Fruit fly (Drosophila melanogaster) whole organism, embryonic: ENCODE measurements around the gene Agpat2.
A peak's percentile ranks its signal among the peaks of the same experiment; 100 is the strongest.

Experiments
- Aef1 ChIP-seq: fragments of 200-800 bp; sonication (Bioruptor generic); IDR thresholded peaks from 3 replicates; pipeline ENCODE4 v1.3.6; 2022; ENCODE audit warnings: missing biosample characterization, missing genetic modification characterization
- CG10147 ChIP-seq: fragments of 200-800 bp; sonication (Bioruptor generic); optimal IDR thresholded peaks from 2 replicates; lab custom pipeline; 2019; ENCODE audit warnings: missing biosample characterization, mild to moderate bottlenecking, missing genetic modification characterization, moderate library complexity
- CG10209 ChIP-seq: fragments of 200-800 bp; sonication (Bioruptor generic); optimal IDR thresholded peaks from 3 replicates; lab custom pipeline; 2017; ENCODE audit warnings: missing biosample characterization, mild to moderate bottlenecking, missing genetic modification characterization, missing genetic modification reagents
- CG10366 ChIP-seq: fragments of 200-800 bp; sonication (Bioruptor generic); IDR thresholded peaks from 2 replicates; pipeline ENCODE4 v1.3.6; 2022; ENCODE audit warnings: missing biosample characterization, missing genetic modification characterization
- CG11504 ChIP-seq: fragments of 200-800 bp; sonication (Bioruptor generic); optimal IDR thresholded peaks from 3 replicates; lab custom pipeline; 2019; ENCODE audit warnings: missing biosample characterization, mild to moderate bottlenecking, missing genetic modification characterization, moderate library complexity
- CG11696 ChIP-seq: fragments of 200-800 bp; sonication (Bioruptor generic); IDR thresholded peaks from 2 replicates; pipeline ENCODE4 v1.3.6; 2022; ENCODE audit warnings: missing biosample characterization, missing genetic modification characterization
- CG12659 ChIP-seq: fragments of 200-800 bp; sonication (Bioruptor generic); optimal IDR thresholded peaks from 3 replicates; lab custom pipeline; 2017; ENCODE audit warnings: mild to moderate bottlenecking, missing biosample characterization, missing genetic modification reagents, missing genetic modification characterization
- CG14014 ChIP-seq: fragments of 200-800 bp; sonication (Bioruptor generic); IDR thresholded peaks from 2 replicates; pipeline ENCODE4 v1.3.6; 2022; ENCODE audit warnings: missing biosample characterization, missing genetic modification characterization
- CG16815 ChIP-seq: fragments of 200-800 bp; sonication (Bioruptor generic); optimal IDR thresholded peaks from 3 replicates; lab custom pipeline; 2017; ENCODE audit warnings: missing biosample characterization, mild to moderate bottlenecking, missing genetic modification characterization
- CG17912 ChIP-seq: fragments of 200-800 bp; sonication (Bioruptor generic); optimal IDR thresholded peaks from 2 replicates; lab custom pipeline; 2018; ENCODE audit warnings: missing biosample characterization, mild to moderate bottlenecking, missing genetic modification characterization
- CG18262 ChIP-seq: fragments of 200-800 bp; optimal IDR thresholded peaks from 3 replicates; lab custom pipeline; 2019; ENCODE audit warnings: missing biosample characterization, mild to moderate bottlenecking, missing genetic modification characterization, moderate library complexity
- CG2678 ChIP-seq: fragments of 200-800 bp; sonication (Bioruptor generic); optimal IDR thresholded peaks from 3 replicates; lab custom pipeline; 2019; ENCODE audit warnings: missing biosample characterization, mild to moderate bottlenecking, missing genetic modification characterization, moderate library complexity
- CG2712 ChIP-seq: fragments of 200-800 bp; optimal IDR thresholded peaks from 3 replicates; lab custom pipeline; 2019; ENCODE audit warnings: missing biosample characterization, mild to moderate bottlenecking, missing genetic modification characterization, moderate library complexity
- CG31365 ChIP-seq: fragments of 200-800 bp; sonication (Bioruptor generic); optimal IDR thresholded peaks from 2 replicates; lab custom pipeline; 2018; ENCODE audit warnings: missing biosample characterization, mild to moderate bottlenecking, missing genetic modification characterization
- CG6765 ChIP-seq: fragments of 200-800 bp; sonication (Bioruptor generic); optimal IDR thresholded peaks from 3 replicates; lab custom pipeline; 2017; ENCODE audit warnings: missing biosample characterization, mild to moderate bottlenecking, missing genetic modification characterization
- CG7556 ChIP-seq: fragments of 200-800 bp; sonication (Bioruptor generic); optimal IDR thresholded peaks from 2 replicates; lab custom pipeline; 2017; ENCODE audit warnings: missing biosample characterization, mild to moderate bottlenecking, missing genetic modification characterization
- CG7839 ChIP-seq: fragments of 200-800 bp; sonication (Bioruptor generic); optimal IDR thresholded peaks from 3 replicates; lab custom pipeline; 2018; ENCODE audit warnings: missing biosample characterization, mild to moderate bottlenecking, missing genetic modification characterization, moderate library complexity
- CG8290 ChIP-seq, 3 experiments: fragments of 200-800 bp; sonication (Bioruptor generic); optimal IDR thresholded peaks; 2 replicates each; lab custom pipeline; 2016 to 2019; ENCODE audit warnings: missing biosample characterization in 3 of 3, missing genetic modification characterization in 3 of 3, mild to moderate bottlenecking in 2 of 3, moderate library complexity in 1 of 3
- CG9876 ChIP-seq: fragments of 200-800 bp; sonication (Bioruptor generic); optimal IDR thresholded peaks from 2 replicates; lab custom pipeline; 2016; ENCODE audit warnings: missing biosample characterization, missing genetic modification characterization
- D19A ChIP-seq: fragments of 200-800 bp; optimal IDR thresholded peaks from 3 replicates; lab custom pipeline; 2019; ENCODE audit warnings: missing biosample characterization, mild to moderate bottlenecking, missing genetic modification characterization, moderate library complexity
- Dbx ChIP-seq: fragments of 200-800 bp; sonication (Bioruptor generic); IDR thresholded peaks from 3 replicates; pipeline ENCODE4 v1.3.6; 2022; ENCODE audit warnings: missing biosample characterization, missing genetic modification characterization
- Dek ChIP-seq: fragments of 200-800 bp; sonication (Bioruptor generic); optimal IDR thresholded peaks from 3 replicates; lab custom pipeline; 2019; ENCODE audit warnings: missing biosample characterization, mild to moderate bottlenecking, missing genetic modification characterization, moderate library complexity
- Ets65A ChIP-seq: fragments of 200-800 bp; sonication (Bioruptor generic); peaks from one replicate; lab custom pipeline; 2016; ENCODE audit warnings: missing biosample characterization, missing genetic modification characterization
- GATAe ChIP-seq: fragments of 200-800 bp; sonication (Bioruptor generic); conservative IDR thresholded peaks from 2 replicates; pipeline ENCODE4 v1.3.6; 2022; ENCODE audit warnings: missing biosample characterization, missing genetic modification characterization
- HLH3B ChIP-seq: fragments of 200-800 bp; sonication (Bioruptor generic); IDR thresholded peaks from 2 replicates; pipeline ENCODE4 v1.3.6; 2022; ENCODE audit warnings: missing biosample characterization, missing genetic modification characterization
- Hr51 ChIP-seq, 2 experiments: fragments of 200-800 bp; sonication (Bioruptor generic); optimal IDR thresholded peaks; 2 replicates in 1 of 2; 3 replicates in 1 of 2; lab custom pipeline; 2016 to 2018; ENCODE audit warnings: missing biosample characterization in 2 of 2, missing genetic modification characterization in 2 of 2, mild to moderate bottlenecking in 1 of 2, moderate library complexity in 1 of 2
- Lhr ChIP-seq: fragments of 200-800 bp; sonication (Bioruptor generic); optimal IDR thresholded peaks from 3 replicates; lab custom pipeline; 2017; ENCODE audit warnings: mild to moderate bottlenecking, missing biosample characterization, missing genetic modification reagents, missing genetic modification characterization
- Mes4 ChIP-seq: fragments of 200-800 bp; sonication (Bioruptor generic); optimal IDR thresholded peaks from 2 replicates; lab custom pipeline; 2016; ENCODE audit warnings: missing biosample characterization, missing genetic modification characterization
- Opbp ChIP-seq: fragments of 200-800 bp; sonication (Bioruptor generic); IDR thresholded peaks from 3 replicates; pipeline ENCODE4 v1.3.6; 2022; ENCODE audit warnings: missing biosample characterization, missing genetic modification characterization; ENCODE audit not compliant: partially characterized antibody
- Poxn ChIP-seq: fragments of 200-800 bp; sonication (Bioruptor generic); IDR thresholded peaks from 2 replicates; pipeline ENCODE4 v1.3.6; 2022; ENCODE audit warnings: missing biosample characterization, missing genetic modification characterization
- Ptx1 ChIP-seq: fragments of 200-800 bp; sonication (Bioruptor generic); IDR thresholded peaks from 2 replicates; pipeline ENCODE4 v1.3.6; 2022; ENCODE audit warnings: missing biosample characterization, missing genetic modification characterization
- Sry-δ ChIP-seq: fragments of 200-800 bp; sonication (Bioruptor generic); optimal IDR thresholded peaks from 2 replicates; lab custom pipeline; 2016; ENCODE audit warnings: missing biosample characterization, missing genetic modification characterization
- cad ChIP-seq: fragments of >200 bp; optimal IDR thresholded peaks from 2 replicates; lab custom pipeline; 2017; ENCODE audit warnings: missing biosample characterization, missing genetic modification characterization
- ci ChIP-seq: fragments of 200-800 bp; sonication (Bioruptor generic); IDR thresholded peaks from 3 replicates; pipeline ENCODE4 v1.3.6; 2022; ENCODE audit warnings: missing biosample characterization, missing genetic modification characterization
- corto ChIP-seq: fragments of 200-800 bp; sonication (Bioruptor generic); optimal IDR thresholded peaks from 2 replicates; lab custom pipeline; 2016; ENCODE audit warnings: missing biosample characterization, mild to moderate bottlenecking, missing genetic modification characterization, moderate library complexity
- crol ChIP-seq: fragments of 200-800 bp; sonication (Bioruptor generic); IDR thresholded peaks from 2 replicates; pipeline ENCODE4 v1.3.6; 2022; ENCODE audit warnings: missing biosample characterization, missing genetic modification characterization
- dan ChIP-seq: fragments of 200-800 bp; sonication (Bioruptor generic); IDR thresholded peaks from 2 replicates; pipeline ENCODE4 v1.3.6; 2022; ENCODE audit warnings: missing biosample characterization, missing genetic modification characterization
- en ChIP-seq: fragments of 200-800 bp; sonication (Bioruptor generic); optimal IDR thresholded peaks from 2 replicates; lab custom pipeline; 2016; ENCODE audit warnings: missing biosample characterization, missing genetic modification characterization
- esg ChIP-seq: fragments of 200-800 bp; sonication (Bioruptor generic); conservative IDR thresholded peaks from 2 replicates; pipeline ENCODE4 v1.3.6; 2022; ENCODE audit warnings: missing biosample characterization, missing genetic modification characterization
- ftz-f1 ChIP-seq: fragments of 200-800 bp; sonication (Bioruptor generic); optimal IDR thresholded peaks from 2 replicates; lab custom pipeline; 2016; ENCODE audit warnings: missing biosample characterization, missing genetic modification characterization
- grau ChIP-seq: fragments of 200-800 bp; optimal IDR thresholded peaks from 3 replicates; lab custom pipeline; 2019; ENCODE audit warnings: missing biosample characterization, mild to moderate bottlenecking, missing genetic modification characterization, moderate library complexity
- jumu ChIP-seq: fragments of 200-800 bp; sonication (Bioruptor generic); optimal IDR thresholded peaks from 3 replicates; lab custom pipeline; 2016; ENCODE audit warnings: missing biosample characterization, missing genetic modification characterization
- lilli ChIP-seq: fragments of 200-800 bp; sonication (Bioruptor generic); optimal IDR thresholded peaks from 3 replicates; lab custom pipeline; 2016; ENCODE audit warnings: missing biosample characterization, missing genetic modification characterization
- lmd ChIP-seq: fragments of 200-800 bp; sonication (Bioruptor generic); IDR thresholded peaks from 2 replicates; pipeline ENCODE4 v1.3.6; 2022; ENCODE audit warnings: missing biosample characterization, missing genetic modification characterization
- luna ChIP-seq: fragments of 200-800 bp; sonication (Bioruptor generic); optimal IDR thresholded peaks from 2 replicates; lab custom pipeline; 2016; ENCODE audit warnings: missing biosample characterization, missing genetic modification characterization
- sd ChIP-seq: fragments of 200-800 bp; sonication (Bioruptor generic); optimal IDR thresholded peaks from 3 replicates; lab custom pipeline; 2018; ENCODE audit warnings: missing biosample characterization, mild to moderate bottlenecking, missing genetic modification characterization, moderate library complexity
- sqz ChIP-seq: fragments of 200-800 bp; sonication (Bioruptor generic); optimal IDR thresholded peaks from 3 replicates; lab custom pipeline; 2018; ENCODE audit warnings: missing biosample characterization, mild to moderate bottlenecking, missing genetic modification characterization
- usp ChIP-seq: fragments of >200 bp; optimal IDR thresholded peaks from 2 replicates; lab custom pipeline; 2017; ENCODE audit warnings: missing biosample characterization, missing genetic modification characterization

The Agpat2 gene

dm6 chr2L:8414887-8415883, 48.6 kb downstream of the Agpat2 start, which contains the start of the genes CG13398 and Akap200 (continued):
- TF ChIP-seq Lhr (GFP tag; lab: Kevin White, UChicago) (peak; percentile 8), esg (GFP tag; lab: Robert Waterston, UW) (no peak), CG9876 (GFP tag; lab: Kevin White, UChicago) (no peak), CG16815 (peak; percentile 33), Ptx1 (GFP tag; lab: Robert Waterston, UW) (0 out of 2 replicates have a peak, but pooled peaks have one; percentile 32), Opbp (peak; percentile 43; the same call in 1 of the 3 replicates), ftz-f1 (GFP tag; lab: Kevin White, UChicago) (no peak), CG11504 (no peak), Hr51 (GFP tag; optimal IDR thresholded peaks at IDR 0.05; lab: Kevin White, UChicago) (no peak), crol (GFP tag; lab: Robert Waterston, UW) (peak; percentile 90), CG2712 (tag; lab: Kevin White, UChicago) (peak; percentile 56), CG12659 (peak; percentile 55), HLH3B (no peak), GATAe (no peak), Dbx (GFP tag; lab: Robert Waterston, UW) (no peak), Aef1 (GFP tag; lab: Robert Waterston, UW) (no peak), Mes4 (GFP tag; lab: Kevin White, UChicago) (no peak), CG2678 (tag; lab: Kevin White, UChicago) (no peak), CG14014 (no peak), sd (tag; lab: Kevin White, UChicago) (peak; percentile 26), D19A (peak; percentile 41), CG10209 (GFP tag; lab: Kevin White, UChicago) (peak; percentile 38), Ets65A (GFP tag; lab: Kevin White, UChicago) (no peak), Poxn (GFP tag; lab: Robert Waterston, UW) (no peak), CG10147 (no peak), CG17912 (GFP tag; lab: Kevin White, UChicago) (peak; percentile 24), Sry-δ (GFP tag; lab: Kevin White, UChicago) (no peak), CG7556 (GFP tag; lab: Kevin White, UChicago) (no peak), luna (no peak), lilli (GFP tag; lab: Kevin White, UChicago) (peak; percentile 36), dan (GFP tag; lab: Robert Waterston, UW) (no peak), CG31365 (tag; lab: Kevin White, UChicago) (no peak), usp (GFP tag; lab: Kevin White, UChicago) (no peak), CG6765 (GFP tag; lab: Kevin White, UChicago) (no peak), CG8290 (GFP tag; optimal IDR thresholded peaks at IDR 0.05; lab: Kevin White, UChicago) (no peak), CG8290 (tag; optimal IDR thresholded peaks at IDR 0.05; lab: Kevin White, UChicago) (no peak), corto (GFP tag; lab: Kevin White, UChicago) (no peak), CG18262 (tag; lab: Kevin White, UChicago) (peak; percentile 46), grau (tag; lab: Kevin White, UChicago) (peak; percentile 30), en (GFP tag; lab: Kevin White, UChicago) (no peak), Dek (no peak), cad (GFP tag; lab: Kevin White, UChicago) (no peak), jumu (GFP tag; lab: Kevin White, UChicago) (no peak), lmd (GFP tag; lab: Robert Waterston, UW) (no peak; the same call in 1 of the 2 replicates), sqz (GFP tag; lab: Kevin White, UChicago) (no peak), CG7839 (tag; lab: Kevin White, UChicago) (no peak), CG10366 (no peak), CG11696 (no peak), ci (GFP tag; lab: Robert Waterston, UW) (peak; percentile 49; the same call in 1 of the 3 replicates)
